Fruit fly (Drosophila melanogaster) whole organism, embryonic: ENCODE results near the gene CG13917.

Experiments
- CG10543 ChIP-seq: fragments of 200-800 bp; sonication (Bioruptor generic); optimal IDR thresholded peaks from 3 replicates; lab custom pipeline; 2017; ENCODE audit warnings: missing biosample characterization, mild to moderate bottlenecking, missing genetic modification characterization, moderate library complexity
- CG12104 ChIP-seq: fragments of 200-800 bp; sonication (Bioruptor generic); optimal IDR thresholded peaks from 3 replicates; lab custom pipeline; 2016; ENCODE audit warnings: missing biosample characterization, missing genetic modification characterization
- CG12659 ChIP-seq: fragments of 200-800 bp; sonication (Bioruptor generic); optimal IDR thresholded peaks from 3 replicates; lab custom pipeline; 2017; ENCODE audit warnings: mild to moderate bottlenecking, missing biosample characterization, missing genetic modification reagents, missing genetic modification characterization
- CG12744 ChIP-seq: fragments of 200-800 bp; sonication (Bioruptor generic); optimal IDR thresholded peaks from 2 replicates; lab custom pipeline; 2016; ENCODE audit warnings: missing biosample characterization, missing genetic modification characterization
- CG13775 ChIP-seq: fragments of 200-800 bp; sonication (Bioruptor generic); optimal IDR thresholded peaks from 3 replicates; lab custom pipeline; 2017; ENCODE audit warnings: missing biosample characterization, mild to moderate bottlenecking, missing genetic modification characterization
- CG16815 ChIP-seq: fragments of 200-800 bp; sonication (Bioruptor generic); optimal IDR thresholded peaks from 3 replicates; lab custom pipeline; 2017; ENCODE audit warnings: missing biosample characterization, mild to moderate bottlenecking, missing genetic modification characterization
- CG17802 ChIP-seq: fragments of 200-800 bp; sonication (Bioruptor generic); optimal IDR thresholded peaks from 2 replicates; lab custom pipeline; 2018; ENCODE audit warnings: missing biosample characterization, mild to moderate bottlenecking, missing genetic modification characterization, moderate library complexity
- CG18764 ChIP-seq: fragments of 200-800 bp; sonication (Bioruptor generic); optimal IDR thresholded peaks from 3 replicates; lab custom pipeline; 2016; ENCODE audit warnings: missing biosample characterization, missing genetic modification characterization
- CG2120 ChIP-seq: fragments of 200-800 bp; sonication (Bioruptor generic); optimal IDR thresholded peaks from 3 replicates; lab custom pipeline; 2016; ENCODE audit warnings: missing biosample characterization, missing genetic modification characterization
- CG2678 ChIP-seq: fragments of 200-800 bp; sonication (Bioruptor generic); optimal IDR thresholded peaks from 3 replicates; lab custom pipeline; 2019; ENCODE audit warnings: missing biosample characterization, mild to moderate bottlenecking, missing genetic modification characterization, moderate library complexity
- CG30431 ChIP-seq: fragments of 200-800 bp; sonication (Bioruptor generic); optimal IDR thresholded peaks from 2 replicates; lab custom pipeline; 2017; ENCODE audit warnings: missing biosample characterization, missing genetic modification characterization
- CG32532 ChIP-seq: fragments of 200-800 bp; sonication (Bioruptor generic); IDR thresholded peaks from 2 replicates; pipeline ENCODE4 v1.3.6; 2022; ENCODE audit warnings: missing biosample characterization, missing genetic modification characterization
- CG4282 ChIP-seq: fragments of 200-800 bp; sonication (Bioruptor generic); optimal IDR thresholded peaks from 2 replicates; lab custom pipeline; 2016; ENCODE audit warnings: missing biosample characterization, missing genetic modification characterization
- CG43689 ChIP-seq: fragments of 200-800 bp; sonication (Bioruptor generic); IDR thresholded peaks from 2 replicates; pipeline ENCODE4 v1.3.6; 2022; ENCODE audit warnings: missing biosample characterization, missing genetic modification characterization
- CG4617 ChIP-seq: fragments of 200-800 bp; sonication (Bioruptor generic); optimal IDR thresholded peaks from 3 replicates; lab custom pipeline; 2016; ENCODE audit warnings: missing biosample characterization, missing genetic modification characterization, borderline replicate concordance
- CG5245 ChIP-seq: fragments of 200-800 bp; sonication (Bioruptor generic); optimal IDR thresholded peaks from 3 replicates; lab custom pipeline; 2016; ENCODE audit warnings: missing biosample characterization, missing genetic modification characterization
- CG6854 ChIP-seq: fragments of 200-800 bp; sonication (Bioruptor generic); optimal IDR thresholded peaks from 3 replicates; lab custom pipeline; 2017; ENCODE audit warnings: missing biosample characterization, mild to moderate bottlenecking, missing genetic modification characterization
- CG9797 ChIP-seq: fragments of 200-800 bp; sonication (Bioruptor generic); optimal IDR thresholded peaks from 3 replicates; lab custom pipeline; 2018; ENCODE audit warnings: missing biosample characterization, mild to moderate bottlenecking, missing genetic modification characterization
- CG9817 ChIP-seq: fragments of 200-800 bp; sonication (Bioruptor generic); optimal IDR thresholded peaks from 2 replicates; lab custom pipeline; 2018; ENCODE audit warnings: missing biosample characterization, mild to moderate bottlenecking, missing genetic modification characterization, moderate library complexity
- CG9876 ChIP-seq: fragments of 200-800 bp; sonication (Bioruptor generic); optimal IDR thresholded peaks from 2 replicates; lab custom pipeline; 2016; ENCODE audit warnings: missing biosample characterization, missing genetic modification characterization
- CG9932 ChIP-seq: fragments of 200-800 bp; sonication (Bioruptor generic); IDR thresholded peaks from 2 replicates; pipeline ENCODE4 v1.3.6; 2022; ENCODE audit warnings: missing biosample characterization, missing genetic modification characterization
- CkIIα-i1 ChIP-seq: fragments of 200-800 bp; sonication (Bioruptor generic); IDR thresholded peaks from 2 replicates; pipeline ENCODE4 v1.3.6; 2022; ENCODE audit warnings: missing biosample characterization, missing genetic modification characterization
- CoRest ChIP-seq: fragments of 200-800 bp; sonication (Bioruptor generic); optimal IDR thresholded peaks from 3 replicates; lab custom pipeline; 2018; ENCODE audit warnings: missing biosample characterization, mild to moderate bottlenecking, missing genetic modification characterization, moderate library complexity
- Dip2 ChIP-seq: fragments of 200-800 bp; sonication (Bioruptor generic); IDR thresholded peaks from 2 replicates; pipeline ENCODE4 v1.3.6; 2022; ENCODE audit warnings: missing biosample characterization, missing genetic modification characterization
- HLH3B ChIP-seq: fragments of 200-800 bp; sonication (Bioruptor generic); IDR thresholded peaks from 2 replicates; pipeline ENCODE4 v1.3.6; 2022; ENCODE audit warnings: missing biosample characterization, missing genetic modification characterization
- Hr78 ChIP-seq, 2 experiments: fragments of 200-800 bp in 1 of 2; fragments of >200 bp in 1 of 2; sonication (Bioruptor generic) in 1 of 2; optimal IDR thresholded peaks; 2 replicates each; lab custom pipeline; 2017 to 2019; ENCODE audit warnings: missing biosample characterization in 2 of 2, missing genetic modification characterization in 2 of 2, mild to moderate bottlenecking in 1 of 2, moderate library complexity in 1 of 2
- Lhr ChIP-seq: fragments of 200-800 bp; sonication (Bioruptor generic); optimal IDR thresholded peaks from 3 replicates; lab custom pipeline; 2017; ENCODE audit warnings: mild to moderate bottlenecking, missing biosample characterization, missing genetic modification reagents, missing genetic modification characterization
- Med ChIP-seq: fragments of 200-800 bp; sonication (Bioruptor generic); peaks from one replicate; lab custom pipeline; 2016; ENCODE audit warnings: missing biosample characterization, missing genetic modification characterization, mild to moderate bottlenecking, inconsistent platforms, moderate library complexity
- NC2β ChIP-seq: fragments of 200-800 bp; sonication (Bioruptor generic); optimal IDR thresholded peaks from 2 replicates; lab custom pipeline; 2016; ENCODE audit warnings: missing biosample characterization, missing genetic modification characterization
- Pdp1 ChIP-seq, 2 experiments: fragments of 200-800 bp; sonication (Bioruptor generic); optimal IDR thresholded peaks; 3 replicates each; lab custom pipeline; 2016; ENCODE audit warnings: missing biosample characterization in 2 of 2, missing genetic modification characterization in 2 of 2, mild to moderate bottlenecking in 1 of 2, moderate library complexity in 1 of 2
- Sox100B ChIP-seq: fragments of 200-800 bp; sonication (Bioruptor generic); optimal IDR thresholded peaks from 3 replicates; lab custom pipeline; 2018; ENCODE audit warnings: missing biosample characterization, mild to moderate bottlenecking, missing genetic modification characterization
- ase ChIP-seq: fragments of 200-800 bp; sonication (Bioruptor generic); IDR thresholded peaks from 3 replicates; pipeline ENCODE4 v1.3.6; 2022; ENCODE audit warnings: missing biosample characterization, missing genetic modification characterization
- crp ChIP-seq, 2 experiments: fragments of 200-800 bp; sonication (Bioruptor generic); optimal IDR thresholded peaks; 2 replicates in 1 of 2; 3 replicates in 1 of 2; lab custom pipeline; 2017; ENCODE audit warnings: missing biosample characterization in 2 of 2, missing genetic modification characterization in 2 of 2, mild to moderate bottlenecking in 1 of 2, moderate library complexity in 1 of 2
- dmrt99B ChIP-seq: fragments of 200-800 bp; sonication (Bioruptor generic); optimal IDR thresholded peaks from 2 replicates; lab custom pipeline; 2018; ENCODE audit warnings: missing biosample characterization, mild to moderate bottlenecking, missing genetic modification characterization, moderate library complexity
- gce ChIP-seq: fragments of 200-800 bp; sonication (Bioruptor generic); IDR thresholded peaks from 3 replicates; pipeline ENCODE4 v1.3.6; 2022; ENCODE audit warnings: missing biosample characterization, missing genetic modification characterization
- hbn ChIP-seq: fragments of 200-800 bp; sonication (Bioruptor generic); IDR thresholded peaks from 2 replicates; pipeline ENCODE4 v1.3.6; 2022; ENCODE audit warnings: missing biosample characterization, missing genetic modification characterization; ENCODE audit not compliant: partially characterized antibody
- knrl ChIP-seq: fragments of 200-800 bp; sonication (Bioruptor generic); IDR thresholded peaks from 3 replicates; pipeline ENCODE4 v1.3.6; 2022; ENCODE audit warnings: missing biosample characterization, missing genetic modification characterization; ENCODE audit not compliant: partially characterized antibody
- lmd ChIP-seq: fragments of 200-800 bp; sonication (Bioruptor generic); IDR thresholded peaks from 2 replicates; pipeline ENCODE4 v1.3.6; 2022; ENCODE audit warnings: missing biosample characterization, missing genetic modification characterization
- lov ChIP-seq, 2 experiments: fragments of 200-800 bp in 1 of 2; fragments of >200 bp in 1 of 2; sonication (Bioruptor generic) in 1 of 2; IDR thresholded peaks in 1 of 2; optimal IDR thresholded peaks in 1 of 2; 2 replicates in 1 of 2; 3 replicates in 1 of 2; pipeline versions ENCODE4 v1.3.6 to Lab custom; 2017 to 2022; ENCODE audit warnings: missing biosample characterization in 1 of 2, missing genetic modification characterization in 1 of 2
- luna ChIP-seq: fragments of 200-800 bp; sonication (Bioruptor generic); optimal IDR thresholded peaks from 2 replicates; lab custom pipeline; 2016; ENCODE audit warnings: missing biosample characterization, missing genetic modification characterization
- maf-S ChIP-seq: fragments of 200-800 bp; sonication (Bioruptor generic); optimal IDR thresholded peaks from 2 replicates; lab custom pipeline; 2016; ENCODE audit warnings: missing biosample characterization, missing genetic modification characterization
- onecut ChIP-seq: fragments of 200-800 bp; sonication (Bioruptor generic); IDR thresholded peaks from 2 replicates; pipeline ENCODE4 v1.3.6; 2022; ENCODE audit warnings: missing biosample characterization, missing genetic modification characterization
- pfk ChIP-seq: fragments of 200-800 bp; sonication (Bioruptor generic); optimal IDR thresholded peaks from 2 replicates; lab custom pipeline; 2018; ENCODE audit warnings: missing biosample characterization, mild to moderate bottlenecking, missing genetic modification characterization, moderate library complexity
- rib ChIP-seq: fragments of 200-800 bp; sonication (Bioruptor generic); IDR thresholded peaks from 2 replicates; pipeline ENCODE4 v1.3.6; 2022; ENCODE audit warnings: missing biosample characterization, missing genetic modification characterization
- scrt ChIP-seq: fragments of 200-800 bp; sonication (Bioruptor generic); optimal IDR thresholded peaks from 2 replicates; lab custom pipeline; 2018; ENCODE audit warnings: missing biosample characterization, mild to moderate bottlenecking, missing genetic modification characterization, moderate library complexity
- sqz ChIP-seq: fragments of 200-800 bp; sonication (Bioruptor generic); optimal IDR thresholded peaks from 3 replicates; lab custom pipeline; 2018; ENCODE audit warnings: missing biosample characterization, mild to moderate bottlenecking, missing genetic modification characterization
- tin ChIP-seq: fragments of 200-800 bp; sonication (Bioruptor generic); optimal IDR thresholded peaks from 3 replicates; lab custom pipeline; 2016; ENCODE audit warnings: missing biosample characterization, missing genetic modification characterization
- twi ChIP-seq: fragments of 200-800 bp; optimal IDR thresholded peaks from 2 replicates; lab custom pipeline; 2019; ENCODE audit warnings: missing biosample characterization, mild to moderate bottlenecking, missing genetic modification characterization, moderate library complexity
- unc-4 ChIP-seq: fragments of 200-800 bp; sonication (Bioruptor generic); IDR thresholded peaks from 2 replicates; pipeline ENCODE4 v1.3.6; 2022; ENCODE audit warnings: missing biosample characterization, missing genetic modification characterization; ENCODE audit not compliant: partially characterized antibody

The CG13917 gene

DNA sequence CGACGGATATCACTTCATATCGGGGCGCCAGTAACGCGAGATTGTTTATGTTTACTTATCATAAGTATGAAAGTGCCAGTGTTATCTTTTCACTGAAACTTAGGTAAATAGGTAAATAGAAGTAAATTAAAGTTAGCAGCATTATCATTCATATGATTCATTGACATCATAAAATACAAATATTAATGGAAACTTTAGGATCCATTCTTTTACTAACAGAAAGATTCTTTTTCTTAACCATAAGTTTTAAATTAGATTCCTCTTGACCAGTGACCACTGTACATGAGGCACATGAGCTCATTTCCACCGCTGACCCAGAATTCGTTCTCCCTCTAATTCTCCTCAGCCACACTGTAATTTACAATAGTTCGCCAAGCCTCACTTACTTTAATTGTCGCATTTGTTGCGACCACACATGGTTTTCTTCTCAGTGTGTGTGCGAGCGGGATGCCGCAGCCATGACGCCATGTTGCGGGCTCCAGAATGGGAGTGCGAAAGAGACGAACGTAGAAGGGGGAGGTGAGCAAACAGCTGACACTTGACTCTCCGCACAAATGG, 2.0 kb downstream of the CG13917 start (continued):
- TF ChIP-seq CG9932 (GFP tag; lab: Robert Waterston, UW) = no peak
- TF ChIP-seq maf-S = no peak
- TF ChIP-seq CG9876 (GFP tag; lab: Kevin White, UChicago) = no peak
- no peak for TF ChIP-seq lov (optimal IDR thresholded peaks at IDR 0.05; lab: Kevin White, UChicago)
- TF ChIP-seq lov (GFP tag; IDR thresholded peaks at IDR 0.05; lab: Robert Waterston, UW) = 0 out of 3 replicates have a peak, but pooled peaks have one; percentile 57
- TF ChIP-seq unc-4 = no peak
- TF ChIP-seq Pdp1 (GFP tag; optimal IDR thresholded peaks at IDR 0.05; lab: Kevin White, UChicago) = peak; percentile 9 to 12
- peak; percentile 24; the same call in 1 of the 3 replicates for TF ChIP-seq ase (GFP tag; lab: Robert Waterston, UW)
- no peak for TF ChIP-seq CG43689 (GFP tag; lab: Robert Waterston, UW)
- no peak for TF ChIP-seq twi (tag; lab: Kevin White, UChicago)
- TF ChIP-seq CG30431 (GFP tag; lab: Kevin White, UChicago) = no peak
- no peak for TF ChIP-seq luna (GFP tag; lab: Kevin White, UChicago)
- TF ChIP-seq Hr78 (GFP tag; optimal IDR thresholded peaks at IDR 0.05; lab: Kevin White, UChicago) = no peak
- no peak for TF ChIP-seq NC2β (GFP tag; lab: Kevin White, UChicago)
- TF ChIP-seq CG4617 (GFP tag; lab: Kevin White, UChicago) = no peak
- TF ChIP-seq rib (GFP tag; lab: Robert Waterston, UW) = no peak
- no peak for TF ChIP-seq CG10543 (GFP tag; lab: Kevin White, UChicago)
- no peak for TF ChIP-seq Lhr (GFP tag; lab: Kevin White, UChicago)
- TF ChIP-seq CG32532 = 0 out of 2 replicates have a peak, but pooled peaks have one; percentile 37
- TF ChIP-seq CG12744 = peak; percentile 22
- no peak for TF ChIP-seq gce
- peak; percentile 8 for TF ChIP-seq CG13775 (GFP tag; lab: Kevin White, UChicago)
- TF ChIP-seq CG5245 (GFP tag; lab: Kevin White, UChicago) = peak; percentile 39
- TF ChIP-seq Dip2 (GFP tag; lab: Robert Waterston, UW) = no peak
- peak; percentile 59 for TF ChIP-seq dmrt99B (tag; lab: Kevin White, UChicago)
- TF ChIP-seq CG4282 (GFP tag; lab: Kevin White, UChicago) = no peak
- TF ChIP-seq CG6854 (GFP tag; lab: Kevin White, UChicago) = peak; percentile 28
- TF ChIP-seq pfk (GFP tag; lab: Kevin White, UChicago) = no peak
- no peak for TF ChIP-seq hbn
- TF ChIP-seq CG9797 (GFP tag; lab: Kevin White, UChicago) = no peak
- no peak for TF ChIP-seq sqz (GFP tag; lab: Kevin White, UChicago)
- peak; percentile 52 for TF ChIP-seq Sox100B
- peak; percentile 68 for TF ChIP-seq CG2678
- TF ChIP-seq Med (GFP tag; lab: Kevin White, UChicago) = peak; percentile 93
- TF ChIP-seq knrl (GFP tag; lab: Robert Waterston, UW) = no peak
- TF ChIP-seq tin (GFP tag; lab: Kevin White, UChicago) = no peak
- TF ChIP-seq CG12659 = peak; percentile 31
- peak in 1 of 2 experiments; percentile 30 for TF ChIP-seq crp (GFP tag; optimal IDR thresholded peaks at IDR 0.05; lab: Kevin White, UChicago)
- TF ChIP-seq lmd (GFP tag; lab: Robert Waterston, UW) = peak; percentile 50
- TF ChIP-seq CG9817 = no peak
- TF ChIP-seq HLH3B (GFP tag; lab: Robert Waterston, UW) = peak; percentile 47; the same call in 1 of the 2 replicates
- peak; percentile 20 for TF ChIP-seq scrt (GFP tag; lab: Kevin White, UChicago)
- peak; percentile 25; the same call in 1 of the 2 replicates for TF ChIP-seq onecut
- no peak for TF ChIP-seq CG16815 (GFP tag; lab: Kevin White, UChicago)
- no peak for TF ChIP-seq CG12104
- no peak for TF ChIP-seq CkIIα-i1
- TF ChIP-seq CG18764 (GFP tag; lab: Kevin White, UChicago) = peak; percentile 14
- peak; percentile 7 for TF ChIP-seq CoRest
- TF ChIP-seq CG17802 (tag; lab: Kevin White, UChicago) = no peak
- TF ChIP-seq CG2120 = peak; percentile 53
